Worm (Caenorhabditis elegans) whole organism, L2 larva: ENCODE measurements around the gene mrpl-16.

Experiments used
- ZK546.5 ChIP-seq: sonication (generic microtip); optimal IDR thresholded peaks from 2 replicates; lab custom pipeline; 2017; ENCODE audit warnings: missing biosample characterization, missing genetic modification characterization
- ama-1 ChIP-seq: fragments of 150-350 bp; optimal IDR thresholded peaks from 2 replicates; lab custom pipeline; 2018; ENCODE audit warnings: inconsistent platforms
- blmp-1 ChIP-seq: sonication (generic microtip); optimal IDR thresholded peaks from 2 replicates; lab custom pipeline; 2017; ENCODE audit warnings: missing genetic modification characterization, mild to moderate bottlenecking, missing compliant biosample characterization, antibody characterized with exemption, moderate library complexity; ENCODE audit not compliant: insufficient read depth
- ceh-82 ChIP-seq: fragments of 150-350 bp; optimal IDR thresholded peaks from 2 replicates; lab custom pipeline; 2014; ENCODE audit warnings: missing biosample characterization, missing genetic modification characterization
- lin-13 ChIP-seq: fragments of 150-350 bp; optimal IDR thresholded peaks from 2 replicates; lab custom pipeline; 2014; ENCODE audit warnings: missing biosample characterization, missing genetic modification reagents, missing genetic modification characterization
- nhr-6 ChIP-seq: fragments of 150-350 bp; optimal IDR thresholded peaks from 2 replicates; lab custom pipeline; 2014; ENCODE audit warnings: missing biosample characterization, missing genetic modification characterization
- nhr-77 ChIP-seq: fragments of 150-350 bp; optimal IDR thresholded peaks from 2 replicates; lab custom pipeline; 2014; ENCODE audit warnings: missing biosample characterization, missing genetic modification characterization
- sma-3 ChIP-seq: sonication (generic microtip); optimal IDR thresholded peaks from 2 replicates; lab custom pipeline; 2016; ENCODE audit warnings: missing genetic modification reagents, missing genetic modification characterization, missing compliant biosample characterization
- sma-9 ChIP-seq, 2 experiments: fragments of 150-350 bp in 1 of 2; sonication (generic microtip) in 1 of 2; optimal IDR thresholded peaks; 2 replicates each; lab custom pipeline; 2014 to 2016; ENCODE audit warnings: missing genetic modification characterization in 2 of 2, mild to moderate bottlenecking in 1 of 2, missing biosample characterization in 1 of 2, missing compliant biosample characterization in 1 of 2, missing genetic modification reagents in 1 of 2, moderate library complexity in 1 of 2
- snpc-4 ChIP-seq: fragments of 150-350 bp; optimal IDR thresholded peaks from 2 replicates; lab custom pipeline; 2014; ENCODE audit warnings: missing biosample characterization, missing genetic modification characterization
- unc-39 ChIP-seq: fragments of 150-350 bp; optimal IDR thresholded peaks from 2 replicates; lab custom pipeline; 2014; ENCODE audit warnings: missing biosample characterization, missing genetic modification characterization
- zag-1 ChIP-seq: fragments of 150-350 bp; optimal IDR thresholded peaks from 2 replicates; lab custom pipeline; 2014; ENCODE audit warnings: missing biosample characterization, missing genetic modification characterization
- ztf-11 ChIP-seq: sonication (generic microtip); optimal IDR thresholded peaks from 2 replicates; lab custom pipeline; 2017; ENCODE audit warnings: missing biosample characterization, missing genetic modification characterization
- ztf-4 ChIP-seq: fragments of 150-350 bp; optimal IDR thresholded peaks from 2 replicates; lab custom pipeline; 2014; ENCODE audit warnings: missing biosample characterization, missing genetic modification characterization

DNA sequence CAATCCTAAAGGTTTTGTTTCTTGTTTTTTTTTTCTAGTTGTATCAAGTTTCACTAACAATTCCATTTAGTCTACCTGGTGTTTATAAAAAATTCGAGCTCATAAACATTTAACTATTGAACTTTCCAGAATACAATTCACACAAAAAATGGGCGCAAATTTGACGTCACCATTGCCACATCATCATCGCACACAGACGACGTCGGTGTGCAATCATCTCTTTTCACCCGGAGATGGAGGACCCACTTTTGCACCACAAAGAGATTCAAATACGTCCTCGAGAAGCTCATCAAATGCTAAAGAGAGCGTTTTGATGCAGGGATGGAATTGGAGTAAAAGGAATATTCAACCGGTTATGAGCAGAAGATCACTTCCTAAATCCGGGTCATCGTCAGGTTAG is 44.8 kb upstream of the mrpl-16 start:
- TF ChIP-seq ceh-82 (tag; lab: Kevin White, UChicago) (no peak), lin-13 (GFP tag; lab: Kevin White, UChicago) (no peak), sma-3 (no peak), nhr-6 (tag; lab: Kevin White, UChicago) (no peak), nhr-77 (tag; lab: Kevin White, UChicago) (no peak), ztf-4 (tag; lab: Kevin White, UChicago) (no peak), unc-39 (tag; lab: Kevin White, UChicago) (no peak), snpc-4 (no peak), zag-1 (no peak), ztf-11 (no peak), blmp-1 (tag; lab: Kevin White, UChicago) (no peak), ZK546.5 (tag; lab: Kevin White, UChicago) (no peak), ama-1 (lab: Kevin White, UChicago) (no peak), sma-9 (GFP tag; optimal IDR thresholded peaks at IDR 0.05; lab: Kevin White, UChicago) (no peak), sma-9 (tag; optimal IDR thresholded peaks at IDR 0.05; lab: Kevin White, UChicago) (no peak)
